Fruit fly (Drosophila melanogaster): ENCODE data around the gene prage.
A peak's percentile ranks its signal among the peaks of the same experiment; 100 is the strongest.

Gene prage

dm6 chrX:1877107-1877736, 103.7 kb downstream of the prage start, which contains the start of the genes CG14817 and CG14805 (continued):
- TF ChIP-seq CG9817 (tag; optimal IDR thresholded peaks at IDR 0.05) (peak; percentile 54), CHES-1-like (GFP tag; optimal IDR thresholded peaks at IDR 0.05) (peak; percentile 41), Dref (GFP tag; IDR thresholded peaks at IDR 0.05) (peak; percentile 78), CG17912 (GFP tag; optimal IDR thresholded peaks at IDR 0.05) (peak; percentile 84), seq (GFP tag; IDR thresholded peaks at IDR 0.05) (peak; percentile 58; the same call in 1 of the 2 replicates), CG18262 (tag; optimal IDR thresholded peaks at IDR 0.05) (peak; percentile 58), Mad (GFP tag; optimal IDR thresholded peaks at IDR 0.05) (peak; percentile 43), ewg (GFP tag; optimal IDR thresholded peaks at IDR 0.05) (peak; percentile 20), Trl (optimal IDR thresholded peaks at IDR 0.05) (no peak), Trl (GFP tag; optimal IDR thresholded peaks at IDR 0.05) (peak; percentile 40), CG17361 (GFP tag; IDR thresholded peaks at IDR 0.05) (peak; percentile 67; the same call in 2 of the 3 replicates), ATbp (GFP tag; optimal IDR thresholded peaks at IDR 0.05) (no peak), sim (GFP tag; IDR thresholded peaks at IDR 0.05) (peak; percentile 23; the same call in 1 of the 2 replicates), D19B (GFP tag; optimal IDR thresholded peaks at IDR 0.05) (peak; percentile 52), CTCF (GFP tag; optimal IDR thresholded peaks at IDR 0.05) (peak; percentile 33), Poxn (GFP tag; IDR thresholded peaks at IDR 0.05) (no peak), CG8924 (tag; optimal IDR thresholded peaks at IDR 0.05) (peak; percentile 68), CG11723 (GFP tag; optimal IDR thresholded peaks at IDR 0.05) (peak; percentile 62), CG17186 (GFP tag; optimal IDR thresholded peaks at IDR 0.05) (peak; percentile 50), gce (GFP tag; IDR thresholded peaks at IDR 0.05) (peak; percentile 66; the same call in 2 of the 3 replicates), Scr (GFP tag; IDR thresholded peaks at IDR 0.05; ENCODE audit: partially characterized antibody) (peak; percentile 56), CG33557 (GFP tag; optimal IDR thresholded peaks at IDR 0.05) (peak; percentile 70), prd (optimal IDR thresholded peaks at IDR 0.05) (no peak), prd (GFP tag; IDR thresholded peaks at IDR 0.05) (no peak), bbx (GFP tag; IDR thresholded peaks at IDR 0.05; ENCODE audit: partially characterized antibody) (peak; percentile 61), CG12219 (GFP tag; optimal IDR thresholded peaks at IDR 0.05) (peak; percentile 79), bcd (GFP tag; optimal IDR thresholded peaks at IDR 0.05) (peak; percentile 79), sr (GFP tag; IDR thresholded peaks at IDR 0.05) (peak; percentile 41; the same call in 1 of the 3 replicates), emc (GFP tag; optimal IDR thresholded peaks at IDR 0.05) (no peak), CG11560 (tag; IDR thresholded peaks at IDR 0.05) (no peak), Gsc (GFP tag; IDR thresholded peaks at IDR 0.05) (no peak), CG4328 (GFP tag; optimal IDR thresholded peaks at IDR 0.05) (peak; percentile 88), D19A (tag; optimal IDR thresholded peaks at IDR 0.05) (peak; percentile 21), CG13296 (GFP tag; optimal IDR thresholded peaks at IDR 0.05) (peak; percentile 92), tx (GFP tag; optimal IDR thresholded peaks at IDR 0.05) (no peak), CG17385 (GFP tag; optimal IDR thresholded peaks at IDR 0.05) (peak; percentile 76), pan (optimal IDR thresholded peaks at IDR 0.05) (no peak), pan (GFP tag; optimal IDR thresholded peaks at IDR 0.05 in 1 of 2, IDR thresholded peaks at IDR 0.05 in 1 of 2) (peak in 1 of 2 experiments; percentile 56), ash1 (GFP tag; optimal IDR thresholded peaks at IDR 0.05) (peak; percentile 85), Ets65A (GFP tag) (peak; percentile 91), Blimp-1 (GFP tag; optimal IDR thresholded peaks at IDR 0.05) (no peak), Sry-δ (GFP tag; optimal IDR thresholded peaks at IDR 0.05) (peak; percentile 48), gsb-n (tag; optimal IDR thresholded peaks at IDR 0.05) (peak; percentile 67), unpg (GFP tag; optimal IDR thresholded peaks at IDR 0.05) (peak; percentile 80), YL-1 (GFP tag; optimal IDR thresholded peaks at IDR 0.05) (peak; percentile 93), hkb (optimal IDR thresholded peaks at IDR 0.05) (no peak), hkb (GFP tag; IDR thresholded peaks at IDR 0.05) (peak; percentile 59; the same call in 1 of the 2 replicates), Fer3 (tag; optimal IDR thresholded peaks at IDR 0.05) (peak; percentile 76), CG33213 (GFP tag; optimal IDR thresholded peaks at IDR 0.05) (peak; percentile 64), Antp (GFP tag; optimal IDR thresholded peaks at IDR 0.05) (no peak), Awh (GFP tag; IDR thresholded peaks at IDR 0.05) (peak; percentile 46; the same call in 1 of the 2 replicates), ssp (GFP tag; IDR thresholded peaks at IDR 0.05) (no peak)

All from whole organism, embryonic.